Worm (Caenorhabditis elegans) whole organism, late embryonic: ENCODE results near the gene sax-1.

Source experiments
- K09A11.1 ChIP-seq: sonication (generic microtip); optimal IDR thresholded peaks from 2 replicates; lab custom pipeline; 2017; ENCODE audit warnings: antibody characterized with exemption, mild to moderate bottlenecking, missing genetic modification characterization, missing compliant biosample characterization; ENCODE audit not compliant: insufficient read depth
- T23F11.4 ChIP-seq: fragments of 200-800 bp; sonication (Bioruptor generic); optimal IDR thresholded peaks from 2 replicates; lab custom pipeline; 2018; ENCODE audit warnings: mild to moderate bottlenecking, missing genetic modification characterization, missing compliant biosample characterization
- Y22D7AL.16 ChIP-seq: sonication (generic microtip); optimal IDR thresholded peaks from 2 replicates; lab custom pipeline; 2016; ENCODE audit warnings: missing genetic modification characterization, missing compliant biosample characterization
- ceh-14 ChIP-seq: sonication (generic microtip); optimal IDR thresholded peaks from 2 replicates; lab custom pipeline; 2016; ENCODE audit warnings: missing genotype, missing genetic modification characterization, missing compliant biosample characterization
- ceh-18 ChIP-seq: sonication (generic microtip); optimal IDR thresholded peaks from 2 replicates; lab custom pipeline; 2016; ENCODE audit warnings: missing genetic modification characterization, missing compliant biosample characterization
- ceh-19 ChIP-seq: fragments of 200-800 bp; sonication (Bioruptor generic); optimal IDR thresholded peaks from 2 replicates; lab custom pipeline; 2018; ENCODE audit warnings: mild to moderate bottlenecking, missing genetic modification characterization, missing compliant biosample characterization
- ceh-2 ChIP-seq: sonication (generic microtip); optimal IDR thresholded peaks from 2 replicates; lab custom pipeline; 2016; ENCODE audit warnings: missing genotype, missing genetic modification characterization, missing compliant biosample characterization
- ceh-22 ChIP-seq: sonication (generic microtip); optimal IDR thresholded peaks from 2 replicates; lab custom pipeline; 2017; ENCODE audit warnings: missing biosample characterization, missing genetic modification characterization
- ceh-30 ChIP-seq: fragments of 150-350 bp; optimal IDR thresholded peaks from 2 replicates; lab custom pipeline; 2014; ENCODE audit warnings: missing biosample characterization, missing genetic modification characterization
- ceh-34 ChIP-seq: sonication (generic microtip); optimal IDR thresholded peaks from 2 replicates; lab custom pipeline; 2016; ENCODE audit warnings: mild to moderate bottlenecking, missing genetic modification characterization, missing compliant biosample characterization
- ceh-6 ChIP-seq: fragments of 200-800 bp; sonication (Bioruptor generic); optimal IDR thresholded peaks from 2 replicates; lab custom pipeline; 2018; ENCODE audit warnings: mild to moderate bottlenecking, missing genetic modification characterization, missing compliant biosample characterization
- ceh-9 ChIP-seq: sonication (generic microtip); optimal IDR thresholded peaks from 2 replicates; lab custom pipeline; 2016; ENCODE audit warnings: mild to moderate bottlenecking, missing genetic modification characterization, inconsistent platforms, missing compliant biosample characterization
- che-1 ChIP-seq: sonication (generic microtip); optimal IDR thresholded peaks from 2 replicates; lab custom pipeline; 2016; ENCODE audit warnings: mild to moderate bottlenecking, missing genetic modification characterization, missing compliant biosample characterization
- dmd-4 ChIP-seq: sonication (generic microtip); optimal IDR thresholded peaks from 2 replicates; lab custom pipeline; 2016; ENCODE audit warnings: borderline replicate concordance, missing genetic modification characterization, missing compliant biosample characterization
- dve-1 ChIP-seq: sonication (generic microtip); optimal IDR thresholded peaks from 2 replicates; lab custom pipeline; 2017; ENCODE audit warnings: antibody characterized with exemption, mild to moderate bottlenecking, missing genetic modification characterization, missing compliant biosample characterization
- elt-2 ChIP-seq: sonication (generic microtip); optimal IDR thresholded peaks from 2 replicates; lab custom pipeline; 2016; ENCODE audit warnings: missing genetic modification reagents, missing genetic modification characterization, missing compliant biosample characterization
- ets-4 ChIP-seq: sonication (generic microtip); optimal IDR thresholded peaks from 2 replicates; lab custom pipeline; 2016; ENCODE audit warnings: missing genetic modification characterization, missing compliant biosample characterization
- eyg-1 ChIP-seq: sonication (generic microtip); optimal IDR thresholded peaks from 2 replicates; lab custom pipeline; 2016; ENCODE audit warnings: missing genotype, missing genetic modification characterization, missing compliant biosample characterization
- fax-1 ChIP-seq: sonication (generic microtip); optimal IDR thresholded peaks from 2 replicates; lab custom pipeline; 2016; ENCODE audit warnings: missing genotype, missing genetic modification characterization, missing compliant biosample characterization
- hlh-6 ChIP-seq: sonication (generic microtip); optimal IDR thresholded peaks from 2 replicates; lab custom pipeline; 2016; ENCODE audit warnings: missing genotype, missing genetic modification characterization, missing compliant biosample characterization
- lim-6 ChIP-seq: sonication (generic microtip); optimal IDR thresholded peaks from 2 replicates; lab custom pipeline; 2016; ENCODE audit warnings: missing genetic modification characterization, missing compliant biosample characterization
- madf-2 ChIP-seq: sonication (generic microtip); optimal IDR thresholded peaks from 2 replicates; lab custom pipeline; 2017; ENCODE audit warnings: missing genetic modification characterization, missing compliant biosample characterization
- nfya-1 ChIP-seq: sonication (generic microtip); optimal IDR thresholded peaks from 2 replicates; lab custom pipeline; 2017; ENCODE audit warnings: missing genetic modification characterization, mild to moderate bottlenecking, missing compliant biosample characterization, antibody characterized with exemption, moderate library complexity
- nhr-11 ChIP-seq: fragments of 150-350 bp; optimal IDR thresholded peaks from 2 replicates; lab custom pipeline; 2014; ENCODE audit warnings: missing biosample characterization, missing genetic modification characterization
- pag-3 ChIP-seq: sonication (generic microtip); optimal IDR thresholded peaks from 2 replicates; lab custom pipeline; 2016; ENCODE audit warnings: missing compliant biosample characterization, missing genetic modification characterization, borderline replicate concordance
- pax-1 ChIP-seq: fragments of 150-350 bp; optimal IDR thresholded peaks from 2 replicates; lab custom pipeline; 2014; ENCODE audit warnings: missing biosample characterization, missing genetic modification characterization
- pha-2 ChIP-seq: sonication (generic microtip); optimal IDR thresholded peaks from 2 replicates; lab custom pipeline; 2017; ENCODE audit warnings: mild to moderate bottlenecking, missing genetic modification characterization, missing compliant biosample characterization
- pha-4 ChIP-seq: fragments of 150-350 bp; optimal IDR thresholded peaks from 2 replicates; lab custom pipeline; 2018; ENCODE audit warnings: missing biosample characterization, missing genetic modification reagents, missing genetic modification characterization
- pqm-1 ChIP-seq: sonication (generic microtip); optimal IDR thresholded peaks from 2 replicates; lab custom pipeline; 2016; ENCODE audit warnings: missing genetic modification characterization, missing compliant biosample characterization
- pros-1 ChIP-seq: fragments of 150-350 bp; optimal IDR thresholded peaks from 2 replicates; lab custom pipeline; 2014; ENCODE audit warnings: missing biosample characterization, missing genetic modification reagents, missing genetic modification characterization
- sox-4 ChIP-seq: sonication (generic microtip); optimal IDR thresholded peaks from 2 replicates; lab custom pipeline; 2017; ENCODE audit warnings: mild to moderate bottlenecking, missing genetic modification characterization, inconsistent platforms, missing compliant biosample characterization
- syd-9 ChIP-seq: sonication (generic microtip); optimal IDR thresholded peaks from 2 replicates; lab custom pipeline; 2016; ENCODE audit warnings: mild to moderate bottlenecking, missing genetic modification characterization, moderate library complexity, missing compliant biosample characterization
- tbx-7 ChIP-seq: sonication (generic microtip); optimal IDR thresholded peaks from 2 replicates; lab custom pipeline; 2016; ENCODE audit warnings: missing genotype, missing genetic modification characterization, missing compliant biosample characterization
- unc-42 ChIP-seq: sonication (generic microtip); optimal IDR thresholded peaks from 2 replicates; lab custom pipeline; 2016; ENCODE audit warnings: missing genotype, missing genetic modification characterization, missing compliant biosample characterization
- unc-55 ChIP-seq: sonication (generic microtip); optimal IDR thresholded peaks from 2 replicates; lab custom pipeline; 2017; ENCODE audit warnings: missing biosample characterization, missing genetic modification reagents, missing genetic modification characterization
- unc-86 ChIP-seq: sonication (generic microtip); optimal IDR thresholded peaks from 2 replicates; lab custom pipeline; 2016; ENCODE audit warnings: missing genetic modification characterization, missing compliant biosample characterization

sax-1 gene

DNA sequence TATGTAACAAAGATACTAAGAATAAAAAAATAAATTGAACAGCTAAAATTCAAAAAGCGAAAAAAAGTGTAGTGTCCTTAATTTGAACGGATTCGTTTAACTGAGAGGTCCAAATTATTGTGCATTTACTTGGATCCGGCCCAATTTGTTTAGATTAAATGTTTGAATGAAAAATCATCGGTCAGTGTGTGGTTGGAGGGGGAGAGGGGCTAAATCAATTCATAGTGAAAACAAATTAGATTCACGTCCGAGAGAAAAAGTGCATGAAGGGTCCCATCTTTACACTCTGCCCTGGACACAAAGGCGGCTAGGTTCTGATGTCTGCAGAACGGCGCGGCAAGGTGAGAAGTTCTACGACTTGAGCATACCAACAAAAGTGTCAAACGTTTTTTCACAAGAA lies 31.1 kb downstream of the sax-1 start:
- TF ChIP-seq dmd-4 (tag; lab: Kevin White, UChicago) (no peak), unc-42 (tag; lab: Kevin White, UChicago) (peak; percentile 87), eyg-1 (tag; lab: Kevin White, UChicago) (no peak), ceh-9 (tag; lab: Kevin White, UChicago) (no peak), unc-55 (no peak), ceh-14 (tag; lab: Kevin White, UChicago) (no peak)

DNA sequence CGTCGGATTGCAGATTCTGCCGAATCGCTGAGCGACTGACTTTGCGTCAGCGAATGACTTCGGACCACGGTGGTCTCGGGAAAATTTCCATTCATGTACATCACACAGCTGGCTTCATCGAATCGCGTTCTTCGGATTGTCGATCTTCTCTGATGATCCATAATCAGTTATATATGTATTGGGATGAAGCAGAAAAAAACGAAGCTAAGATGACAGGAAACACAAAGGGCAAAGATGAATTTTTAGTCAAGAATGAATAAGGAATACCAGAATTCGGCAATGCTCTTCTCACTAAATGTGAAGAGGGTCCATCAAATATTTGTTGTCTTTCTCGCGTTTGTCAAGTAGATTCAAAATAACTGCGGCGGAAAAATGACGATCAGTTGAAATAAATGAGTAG lies 32.7 kb downstream of the sax-1 start, which contains the start of gene del-9:
del-9 (minus strand) TSS at position 101 of the 400 bp plus-strand sequence.
- TF ChIP-seq hlh-6 (tag; lab: Kevin White, UChicago) = no peak
- no peak for TF ChIP-seq ceh-19 (GFP tag; lab: Kevin White, UChicago)
- no peak for TF ChIP-seq ceh-14 (tag; lab: Kevin White, UChicago)
- no peak for TF ChIP-seq syd-9 (tag; lab: Kevin White, UChicago)
- TF ChIP-seq tbx-7 (tag; lab: Kevin White, UChicago) = no peak
- no peak for TF ChIP-seq pha-2 (tag; lab: Kevin White, UChicago)
- no peak for TF ChIP-seq ets-4 (tag; lab: Kevin White, UChicago)
- TF ChIP-seq T23F11.4 (GFP tag; lab: Kevin White, UChicago) = no peak
- TF ChIP-seq Y22D7AL.16 = no peak
- no peak for TF ChIP-seq ceh-34 (tag; lab: Kevin White, UChicago)
- no peak for TF ChIP-seq pros-1 (tag; lab: Kevin White, UChicago)
- no peak for TF ChIP-seq ceh-2
- TF ChIP-seq ceh-22 (tag; lab: Kevin White, UChicago) = no peak
- no peak for TF ChIP-seq ceh-6 (GFP tag; lab: Kevin White, UChicago)
- no peak for TF ChIP-seq unc-86 (tag; lab: Kevin White, UChicago)
- no peak for TF ChIP-seq madf-2
- no peak for TF ChIP-seq nhr-11 (tag; lab: Kevin White, UChicago)
- TF ChIP-seq, all 69 proteins: peak for 0

DNA sequence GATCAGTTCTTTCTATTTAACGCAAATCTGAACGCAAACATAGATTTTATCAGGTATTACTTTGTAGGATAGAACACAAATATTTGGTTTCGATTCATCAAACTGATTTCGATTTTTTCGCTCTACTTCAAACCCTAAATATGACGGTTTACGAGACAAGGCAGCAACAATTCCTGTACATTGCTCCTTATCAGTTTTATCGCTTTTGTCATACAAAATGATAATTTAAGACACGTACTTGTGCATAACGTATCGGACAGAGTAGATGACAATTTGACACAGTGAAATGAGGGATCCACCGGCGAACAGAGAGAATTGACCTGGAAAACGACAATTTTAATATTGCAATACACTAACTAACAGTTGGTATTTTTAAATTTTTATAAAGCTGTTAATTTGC lies 36.3 kb downstream of the sax-1 start:
- TF ChIP-seq elt-2 (tag; lab: Kevin White, UChicago) (peak; percentile 78), nfya-1 (tag; lab: Kevin White, UChicago) (no peak)
- TF ChIP-seq, all 69 proteins: peak for 1

DNA sequence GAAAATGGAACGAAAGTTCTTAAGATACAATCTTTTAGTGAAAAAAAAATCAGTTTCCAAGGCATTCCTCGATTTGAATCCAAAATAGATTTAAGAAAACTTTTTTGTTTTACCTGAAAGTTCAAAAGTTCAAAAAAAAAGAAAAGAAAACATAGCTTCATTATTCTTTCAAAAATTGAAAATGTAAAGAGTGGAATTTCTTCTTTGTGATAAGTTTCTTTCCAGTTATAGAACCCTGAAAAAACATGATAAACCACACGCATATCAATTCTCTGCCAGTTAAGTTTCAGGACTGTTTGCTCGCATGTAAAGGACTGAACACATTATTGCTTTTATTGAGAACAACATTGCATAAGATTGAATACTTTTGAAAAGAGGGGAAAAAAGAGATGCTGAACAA lies 38.2 kb downstream of the sax-1 start:
- TF ChIP-seq pag-3 (no peak), unc-42 (tag; lab: Kevin White, UChicago) (no peak), pqm-1 (no peak), nhr-11 (tag; lab: Kevin White, UChicago) (no peak), sox-4 (tag; lab: Kevin White, UChicago) (no peak)

DNA sequence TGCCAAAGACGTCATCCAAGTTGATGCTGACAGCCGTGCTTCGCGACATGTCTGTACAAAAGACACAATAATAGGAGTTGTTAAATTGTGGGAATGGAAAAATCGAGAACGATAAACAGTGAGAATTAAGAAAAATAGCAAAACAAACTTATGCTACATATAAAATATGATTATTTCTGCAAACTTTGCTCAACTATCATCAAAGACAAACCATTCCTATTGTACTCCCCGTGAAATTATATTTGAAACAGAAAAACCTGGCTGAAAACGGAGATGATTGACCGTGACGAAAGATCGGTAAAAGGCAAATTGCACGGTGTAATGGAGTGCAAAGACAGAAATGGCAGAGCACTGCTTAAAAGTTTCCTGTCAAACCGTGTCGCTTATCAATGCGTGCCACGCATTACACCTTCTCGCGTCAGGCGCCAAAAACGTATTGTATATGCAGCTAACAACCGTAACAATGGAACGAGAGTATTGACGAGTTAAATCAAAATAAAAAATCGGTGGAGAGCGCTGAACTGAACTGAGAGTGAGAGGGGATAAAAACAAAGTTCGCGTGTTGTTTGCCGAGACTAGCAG lies 38.8 kb downstream of the sax-1 start, which contains the start of gene C18B2.5:
C18B2.5 (minus strand) TSS at position 51 of the 582 bp plus-strand sequence.
- no peak for TF ChIP-seq pag-3
- TF ChIP-seq pha-2 (tag; lab: Kevin White, UChicago) = no peak
- TF ChIP-seq ceh-14 (tag; lab: Kevin White, UChicago) = no peak
- no peak for TF ChIP-seq madf-2
- no peak for TF ChIP-seq sox-4 (tag; lab: Kevin White, UChicago)
- TF ChIP-seq pax-1 (tag; lab: Kevin White, UChicago) = no peak

DNA sequence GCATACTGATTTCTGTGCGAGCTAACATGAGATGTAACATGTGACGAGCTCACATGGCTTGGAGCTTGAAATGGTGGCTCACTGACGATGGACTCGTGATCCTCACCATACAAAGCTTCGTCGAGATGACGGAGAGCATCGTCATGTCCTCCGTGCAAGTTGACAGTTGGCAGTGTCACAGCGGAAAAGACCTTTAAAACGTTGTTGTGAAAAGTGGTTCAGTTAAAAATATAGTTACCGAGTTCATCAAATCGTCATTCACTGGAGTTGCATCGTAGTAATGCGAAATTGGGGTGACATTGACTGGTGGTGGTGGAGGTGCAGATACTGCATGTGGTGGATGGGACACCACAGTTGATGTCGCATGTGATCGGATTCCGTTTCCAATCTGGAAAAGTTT lies 39.5 kb downstream of the sax-1 start:
- no peak for TF ChIP-seq ceh-30 (tag; lab: Kevin White, UChicago)
- no peak for TF ChIP-seq pha-4 (tag; lab: Kevin White, UChicago)
- no peak for TF ChIP-seq lim-6 (tag; lab: Kevin White, UChicago)
- no peak for TF ChIP-seq T23F11.4 (GFP tag; lab: Kevin White, UChicago)
- no peak for TF ChIP-seq ceh-18 (tag; lab: Kevin White, UChicago)
- no peak for TF ChIP-seq dve-1 (tag; lab: Kevin White, UChicago)
- no peak for TF ChIP-seq ets-4 (tag; lab: Kevin White, UChicago)
- TF ChIP-seq fax-1 (tag; lab: Kevin White, UChicago) = no peak
- no peak for TF ChIP-seq ceh-2
- no peak for TF ChIP-seq tbx-7 (tag; lab: Kevin White, UChicago)
- no peak for TF ChIP-seq pros-1 (tag; lab: Kevin White, UChicago)
- TF ChIP-seq eyg-1 (tag; lab: Kevin White, UChicago) = no peak
- no peak for TF ChIP-seq ceh-19 (GFP tag; lab: Kevin White, UChicago)
- TF ChIP-seq che-1 (tag; lab: Kevin White, UChicago) = no peak
- no peak for TF ChIP-seq K09A11.1 (tag; lab: Kevin White, UChicago)
